Fruit fly (Drosophila melanogaster) whole organism, embryonic: ENCODE measurements around the gene CG1161.
A peak's percentile ranks its signal among the peaks of the same experiment; 100 is the strongest.

Experiments used
- Abd-B ChIP-seq: fragments of 200-800 bp; sonication (Bioruptor generic); optimal IDR thresholded peaks from 2 replicates; lab custom pipeline; 2018; ENCODE audit warnings: missing biosample characterization, mild to moderate bottlenecking, missing genetic modification characterization, moderate library complexity
- Bdp1 ChIP-seq: fragments of 200-800 bp; sonication (Bioruptor generic); optimal IDR thresholded peaks from 3 replicates; lab custom pipeline; 2016; ENCODE audit warnings: missing biosample characterization, missing genetic modification characterization
- CG10543 ChIP-seq: fragments of 200-800 bp; sonication (Bioruptor generic); optimal IDR thresholded peaks from 3 replicates; lab custom pipeline; 2017; ENCODE audit warnings: missing biosample characterization, mild to moderate bottlenecking, missing genetic modification characterization, moderate library complexity
- CG11504 ChIP-seq: fragments of 200-800 bp; sonication (Bioruptor generic); optimal IDR thresholded peaks from 3 replicates; lab custom pipeline; 2019; ENCODE audit warnings: missing biosample characterization, mild to moderate bottlenecking, missing genetic modification characterization, moderate library complexity
- CG13624 ChIP-seq: fragments of 200-800 bp; sonication (Bioruptor generic); optimal IDR thresholded peaks from 2 replicates; lab custom pipeline; 2016; ENCODE audit warnings: missing biosample characterization, missing genetic modification characterization
- CG15269 ChIP-seq: fragments of 200-800 bp; sonication (Bioruptor generic); optimal IDR thresholded peaks from 2 replicates; lab custom pipeline; 2018; ENCODE audit warnings: missing biosample characterization, mild to moderate bottlenecking, missing genetic modification characterization, moderate library complexity
- CG1647 ChIP-seq: fragments of 200-800 bp; sonication (Bioruptor generic); optimal IDR thresholded peaks from 3 replicates; lab custom pipeline; 2016; ENCODE audit warnings: missing biosample characterization, missing genetic modification characterization
- CG18764 ChIP-seq: fragments of 200-800 bp; sonication (Bioruptor generic); optimal IDR thresholded peaks from 3 replicates; lab custom pipeline; 2016; ENCODE audit warnings: missing biosample characterization, missing genetic modification characterization
- CG4617 ChIP-seq: fragments of 200-800 bp; sonication (Bioruptor generic); optimal IDR thresholded peaks from 3 replicates; lab custom pipeline; 2016; ENCODE audit warnings: missing biosample characterization, missing genetic modification characterization, borderline replicate concordance
- CG6254 ChIP-seq: fragments of 200-800 bp; sonication (Bioruptor generic); optimal IDR thresholded peaks from 3 replicates; lab custom pipeline; 2017; ENCODE audit warnings: mild to moderate bottlenecking, missing biosample characterization, missing genetic modification reagents, missing genetic modification characterization
- CG7271 ChIP-seq: fragments of 200-800 bp; sonication (Bioruptor generic); optimal IDR thresholded peaks from 2 replicates; lab custom pipeline; 2018; ENCODE audit warnings: missing biosample characterization, mild to moderate bottlenecking, missing genetic modification characterization, moderate library complexity
- CG7357 ChIP-seq: fragments of 200-800 bp; sonication (Bioruptor generic); IDR thresholded peaks from 3 replicates; pipeline ENCODE4 v1.3.6; 2022; ENCODE audit warnings: missing biosample characterization, missing genetic modification characterization
- CG9797 ChIP-seq: fragments of 200-800 bp; sonication (Bioruptor generic); optimal IDR thresholded peaks from 3 replicates; lab custom pipeline; 2018; ENCODE audit warnings: missing biosample characterization, mild to moderate bottlenecking, missing genetic modification characterization
- CTCF ChIP-seq: fragments of 200-800 bp; sonication (Bioruptor generic); optimal IDR thresholded peaks from 2 replicates; lab custom pipeline; 2017; ENCODE audit warnings: missing biosample characterization, mild to moderate bottlenecking, missing genetic modification characterization, moderate library complexity
- D19B ChIP-seq: fragments of 200-800 bp; sonication (Bioruptor generic); optimal IDR thresholded peaks from 2 replicates; lab custom pipeline; 2017; ENCODE audit warnings: missing biosample characterization, mild to moderate bottlenecking, missing genetic modification characterization
- Deaf1 ChIP-seq: fragments of 200-800 bp; optimal IDR thresholded peaks from 3 replicates; lab custom pipeline; 2019; ENCODE audit warnings: missing biosample characterization, mild to moderate bottlenecking, missing genetic modification characterization, moderate library complexity
- Dip3 ChIP-seq: fragments of 200-800 bp; sonication (Bioruptor generic); optimal IDR thresholded peaks from 3 replicates; lab custom pipeline; 2016; ENCODE audit warnings: missing biosample characterization, missing genetic modification characterization
- Drgx ChIP-seq: fragments of 200-800 bp; sonication (Bioruptor generic); IDR thresholded peaks from 2 replicates; pipeline ENCODE4 v1.3.6; 2022; ENCODE audit warnings: missing biosample characterization, missing genetic modification characterization
- E2f2 ChIP-seq: fragments of 200-800 bp; sonication (Bioruptor generic); IDR thresholded peaks from 2 replicates; pipeline ENCODE4 v1.3.6; 2022; ENCODE audit warnings: missing biosample characterization, missing genetic modification characterization
- HHEX ChIP-seq: fragments of 200-800 bp; sonication (Bioruptor generic); optimal IDR thresholded peaks from 3 replicates; lab custom pipeline; 2017; ENCODE audit warnings: missing biosample characterization, mild to moderate bottlenecking, missing genetic modification characterization, missing genetic modification reagents
- Jarid2 ChIP-seq: fragments of 200-800 bp; sonication (Bioruptor generic); optimal IDR thresholded peaks from 3 replicates; lab custom pipeline; 2017; ENCODE audit warnings: mild to moderate bottlenecking, missing biosample characterization, missing genetic modification reagents, missing genetic modification characterization
- Lhr ChIP-seq: fragments of 200-800 bp; sonication (Bioruptor generic); optimal IDR thresholded peaks from 3 replicates; lab custom pipeline; 2017; ENCODE audit warnings: mild to moderate bottlenecking, missing biosample characterization, missing genetic modification reagents, missing genetic modification characterization
- MESR4 ChIP-seq: fragments of 200-800 bp; sonication (Bioruptor generic); optimal IDR thresholded peaks from 2 replicates; lab custom pipeline; 2018; ENCODE audit warnings: missing biosample characterization, mild to moderate bottlenecking, missing genetic modification characterization, moderate library complexity
- Max ChIP-seq: fragments of 200-800 bp; sonication (Bioruptor generic); optimal IDR thresholded peaks from 2 replicates; lab custom pipeline; 2016; ENCODE audit warnings: missing biosample characterization, mild to moderate bottlenecking, missing genetic modification characterization
- Oli ChIP-seq: fragments of 200-800 bp; sonication (Bioruptor generic); optimal IDR thresholded peaks from 2 replicates; lab custom pipeline; 2018; ENCODE audit warnings: missing biosample characterization, mild to moderate bottlenecking, missing genetic modification characterization, moderate library complexity
- Rfx ChIP-seq: fragments of 200-800 bp; sonication (Bioruptor generic); IDR thresholded peaks from 2 replicates; pipeline ENCODE4 v1.3.6; 2022; ENCODE audit warnings: missing biosample characterization, missing genetic modification characterization
- Scr ChIP-seq: fragments of 200-800 bp; sonication (Bioruptor generic); IDR thresholded peaks from 2 replicates; pipeline ENCODE4 v1.3.6; 2022; ENCODE audit warnings: missing biosample characterization, missing genetic modification characterization; ENCODE audit not compliant: partially characterized antibody
- Sry-β ChIP-seq: fragments of 200-800 bp; sonication (Bioruptor generic); optimal IDR thresholded peaks from 2 replicates; lab custom pipeline; 2018; ENCODE audit warnings: missing biosample characterization, mild to moderate bottlenecking, missing genetic modification characterization, moderate library complexity
- Xrp1 ChIP-seq: fragments of 200-800 bp; sonication (Bioruptor generic); IDR thresholded peaks from 2 replicates; pipeline ENCODE4 v1.3.6; 2022; ENCODE audit warnings: missing biosample characterization, missing genetic modification characterization
- ato ChIP-seq: fragments of 200-800 bp; sonication (Bioruptor generic); IDR thresholded peaks from 2 replicates; pipeline ENCODE4 v1.3.6; 2022; ENCODE audit warnings: missing biosample characterization, missing genetic modification characterization; ENCODE audit not compliant: partially characterized antibody
- bigmax ChIP-seq: fragments of 200-800 bp; sonication (Bioruptor generic); optimal IDR thresholded peaks from 2 replicates; lab custom pipeline; 2018; ENCODE audit warnings: missing biosample characterization, mild to moderate bottlenecking, missing genetic modification characterization
- bowl ChIP-seq: fragments of 200-800 bp; sonication (Bioruptor generic); IDR thresholded peaks from 2 replicates; pipeline ENCODE4 v1.3.6; 2022; ENCODE audit warnings: missing biosample characterization, missing genetic modification characterization
- btn ChIP-seq: fragments of 200-800 bp; sonication (Bioruptor generic); optimal IDR thresholded peaks from 2 replicates; lab custom pipeline; 2016; ENCODE audit warnings: missing biosample characterization, missing genetic modification characterization
- croc ChIP-seq: fragments of 200-800 bp; sonication (Bioruptor generic); conservative IDR thresholded peaks from 3 replicates; pipeline ENCODE4 v1.3.6; 2022; ENCODE audit warnings: missing biosample characterization, missing genetic modification characterization
- esg ChIP-seq: fragments of 200-800 bp; sonication (Bioruptor generic); conservative IDR thresholded peaks from 2 replicates; pipeline ENCODE4 v1.3.6; 2022; ENCODE audit warnings: missing biosample characterization, missing genetic modification characterization
- fd96Cb ChIP-seq: fragments of 200-800 bp; sonication (Bioruptor generic); optimal IDR thresholded peaks from 2 replicates; lab custom pipeline; 2018; ENCODE audit warnings: missing biosample characterization, mild to moderate bottlenecking, missing genetic modification characterization, moderate library complexity
- gce ChIP-seq: fragments of 200-800 bp; sonication (Bioruptor generic); IDR thresholded peaks from 3 replicates; pipeline ENCODE4 v1.3.6; 2022; ENCODE audit warnings: missing biosample characterization, missing genetic modification characterization
- gcm2 ChIP-seq: fragments of 200-800 bp; sonication (Bioruptor generic); optimal IDR thresholded peaks from 2 replicates; lab custom pipeline; 2016; ENCODE audit warnings: missing biosample characterization, missing genetic modification characterization
- gfzf ChIP-seq: fragments of 200-800 bp; sonication (Bioruptor generic); optimal IDR thresholded peaks from 2 replicates; lab custom pipeline; 2016; ENCODE audit warnings: missing biosample characterization, mild to moderate bottlenecking, missing genetic modification characterization, moderate library complexity
- gro ChIP-seq: fragments of 200-800 bp; sonication (Bioruptor generic); optimal IDR thresholded peaks from 2 replicates; lab custom pipeline; 2016; ENCODE audit warnings: missing biosample characterization, missing genetic modification characterization
- h ChIP-seq: fragments of >200 bp; optimal IDR thresholded peaks from 2 replicates; lab custom pipeline; 2017
- her ChIP-seq: fragments of 200-800 bp; sonication (Bioruptor generic); optimal IDR thresholded peaks from 2 replicates; lab custom pipeline; 2016; ENCODE audit warnings: missing biosample characterization, missing genetic modification characterization
- nerfin-1 ChIP-seq: fragments of 200-800 bp; sonication (Bioruptor generic); optimal IDR thresholded peaks from 3 replicates; lab custom pipeline; 2019; ENCODE audit warnings: missing biosample characterization, mild to moderate bottlenecking, missing genetic modification characterization, moderate library complexity
- pb ChIP-seq: fragments of 200-800 bp; sonication (Bioruptor generic); optimal IDR thresholded peaks from 3 replicates; lab custom pipeline; 2016; ENCODE audit warnings: missing biosample characterization, missing genetic modification characterization
- pum ChIP-seq: fragments of 200-800 bp; sonication (Bioruptor generic); optimal IDR thresholded peaks from 2 replicates; lab custom pipeline; 2016; ENCODE audit warnings: missing biosample characterization, missing genetic modification characterization
- sd ChIP-seq: fragments of 200-800 bp; sonication (Bioruptor generic); optimal IDR thresholded peaks from 3 replicates; lab custom pipeline; 2018; ENCODE audit warnings: missing biosample characterization, mild to moderate bottlenecking, missing genetic modification characterization, moderate library complexity
- seq ChIP-seq: fragments of 200-800 bp; sonication (Bioruptor generic); IDR thresholded peaks from 2 replicates; pipeline ENCODE4 v1.3.6; 2022; ENCODE audit warnings: missing biosample characterization, missing genetic modification characterization
- sisA ChIP-seq: fragments of 200-800 bp; sonication (Bioruptor generic); IDR thresholded peaks from 2 replicates; pipeline ENCODE4 v1.3.6; 2022; ENCODE audit warnings: missing biosample characterization, missing genetic modification characterization
- slp2 ChIP-seq: fragments of 200-800 bp; sonication (Bioruptor generic); optimal IDR thresholded peaks from 2 replicates; lab custom pipeline; 2016; ENCODE audit warnings: missing biosample characterization, missing genetic modification characterization
- ssp ChIP-seq: fragments of 200-800 bp; sonication (Bioruptor generic); IDR thresholded peaks from 2 replicates; pipeline ENCODE4 v1.3.6; 2022; ENCODE audit warnings: missing biosample characterization, missing genetic modification characterization
- sug ChIP-seq: fragments of 200-800 bp; optimal IDR thresholded peaks from 2 replicates; lab custom pipeline; 2019; ENCODE audit warnings: missing biosample characterization, mild to moderate bottlenecking, missing genetic modification characterization, moderate library complexity
- ttk ChIP-seq: fragments of 200-800 bp; sonication (Bioruptor generic); IDR thresholded peaks from 2 replicates; pipeline ENCODE4 v2.1.2; 2022; ENCODE audit warnings: missing biosample characterization, missing genetic modification characterization
- zfh1 ChIP-seq: fragments of 200-800 bp; sonication (Bioruptor generic); IDR thresholded peaks from 3 replicates; pipeline ENCODE4 v1.3.6; 2022; ENCODE audit warnings: missing biosample characterization, missing genetic modification characterization

The CG1161 gene

DNA sequence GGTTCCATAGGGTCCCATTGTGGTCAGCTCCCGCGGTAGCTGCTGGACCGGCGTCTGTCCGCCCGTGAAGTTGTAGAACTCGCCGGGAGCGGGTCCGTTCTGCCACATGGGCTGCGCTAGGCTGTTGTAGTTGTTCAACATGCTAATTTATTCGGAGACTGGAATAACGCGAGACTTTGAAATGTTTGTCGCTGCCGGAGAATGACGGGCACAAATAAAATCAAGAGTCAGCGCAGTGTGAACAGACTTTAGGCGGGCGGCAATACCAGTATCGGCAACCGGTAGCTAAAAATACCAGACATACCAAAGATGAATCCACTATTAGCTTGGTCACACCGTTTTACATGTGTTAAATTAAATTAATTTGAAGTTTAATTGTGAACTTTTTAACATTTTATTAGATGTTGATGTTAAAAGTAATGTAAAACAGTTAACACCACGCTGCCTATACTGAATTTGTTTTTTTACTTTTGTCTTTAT is 3.1 kb downstream of the CG1161 start, which contains the start of gene Prosbeta7 (continued):
- peak; percentile 81 for TF ChIP-seq ato (GFP tag; lab: Robert Waterston, UW)
- no peak for TF ChIP-seq Drgx (GFP tag; lab: Robert Waterston, UW)
- TF ChIP-seq Xrp1: no peak
- no peak for TF ChIP-seq pum (GFP tag; lab: Kevin White, UChicago)
- peak; percentile 41 for TF ChIP-seq Jarid2 (GFP tag; lab: Kevin White, UChicago)
- TF ChIP-seq gce (GFP tag; lab: Robert Waterston, UW): no peak
- TF ChIP-seq CG1647 (GFP tag; lab: Kevin White, UChicago): no peak
- peak; percentile 6 for TF ChIP-seq gro
- TF ChIP-seq her: no peak
- TF ChIP-seq nerfin-1: peak; percentile 14
- no peak for TF ChIP-seq bowl
- TF ChIP-seq sd (tag; lab: Kevin White, UChicago): peak; percentile 35
- TF ChIP-seq CTCF (GFP tag; lab: Kevin White, UChicago): no peak
- no peak for TF ChIP-seq Max (GFP tag; lab: Kevin White, UChicago)
- no peak for TF ChIP-seq Sry-β (GFP tag; lab: Kevin White, UChicago)
- peak; percentile 69 for TF ChIP-seq Scr (GFP tag; lab: Robert Waterston, UW)
- TF ChIP-seq ttk: no peak
- TF ChIP-seq CG9797: peak; percentile 90
- no peak for TF ChIP-seq Dip3 (GFP tag; lab: Kevin White, UChicago)
- TF ChIP-seq Oli (tag; lab: Kevin White, UChicago): no peak
- TF ChIP-seq CG4617: peak; percentile 68
- no peak for TF ChIP-seq seq (GFP tag; lab: Robert Waterston, UW)
- TF ChIP-seq MESR4 (GFP tag; lab: Kevin White, UChicago): peak; percentile 90
- TF ChIP-seq Rfx (GFP tag; lab: Robert Waterston, UW): no peak
- no peak for TF ChIP-seq fd96Cb
- TF ChIP-seq ssp (GFP tag; lab: Robert Waterston, UW): no peak
- no peak for TF ChIP-seq esg (GFP tag; lab: Robert Waterston, UW)
- no peak for TF ChIP-seq pb (GFP tag; lab: Kevin White, UChicago)
- TF ChIP-seq gcm2 (GFP tag; lab: Kevin White, UChicago): no peak
- no peak for TF ChIP-seq CG15269 (tag; lab: Kevin White, UChicago)
- TF ChIP-seq zfh1 (GFP tag; lab: Robert Waterston, UW): no peak
- TF ChIP-seq CG13624 (GFP tag; lab: Kevin White, UChicago): no peak
- TF ChIP-seq E2f2 (GFP tag; lab: Robert Waterston, UW): peak; percentile 56
- TF ChIP-seq Deaf1 (tag; lab: Kevin White, UChicago): no peak
- no peak for TF ChIP-seq HHEX
- peak; percentile 92 for TF ChIP-seq gfzf (GFP tag; lab: Kevin White, UChicago)
- no peak for TF ChIP-seq CG7357
- no peak for TF ChIP-seq Bdp1 (GFP tag; lab: Kevin White, UChicago)
- TF ChIP-seq btn (GFP tag; lab: Kevin White, UChicago): no peak
- no peak for TF ChIP-seq D19B (GFP tag; lab: Kevin White, UChicago)
- no peak for TF ChIP-seq croc (GFP tag; lab: Robert Waterston, UW)
- no peak for TF ChIP-seq CG7271 (tag; lab: Kevin White, UChicago)
- no peak for TF ChIP-seq CG18764 (GFP tag; lab: Kevin White, UChicago)
- peak; percentile 1 for TF ChIP-seq sug (tag; lab: Kevin White, UChicago)
- no peak for TF ChIP-seq h (lab: Kevin White, UChicago)
- no peak for TF ChIP-seq CG10543 (GFP tag; lab: Kevin White, UChicago)
- no peak for TF ChIP-seq Abd-B (GFP tag; lab: Kevin White, UChicago)
- TF ChIP-seq CG11504 (tag; lab: Kevin White, UChicago): peak; percentile 28
- TF ChIP-seq CG6254 (GFP tag; lab: Kevin White, UChicago): no peak
- TF ChIP-seq bigmax (GFP tag; lab: Kevin White, UChicago): no peak
- TF ChIP-seq slp2 (GFP tag; lab: Kevin White, UChicago): no peak
- peak; percentile 77 for TF ChIP-seq Lhr (GFP tag; lab: Kevin White, UChicago)
- no peak for TF ChIP-seq sisA (GFP tag; lab: Robert Waterston, UW)
